Worm (Caenorhabditis elegans) whole organism, mixed stage, embryonic: ENCODE measurements around the gene swt-4.

Experiments
- ceh-39 ChIP-seq: fragments of 150-350 bp; optimal IDR thresholded peaks from 2 replicates; lab custom pipeline; 2014; ENCODE audit warnings: missing biosample characterization, missing genetic modification characterization
- ces-1 ChIP-seq: fragments of 150-350 bp; optimal IDR thresholded peaks from 2 replicates; lab custom pipeline; 2014; ENCODE audit warnings: missing biosample characterization, missing genetic modification reagents, missing genetic modification characterization
- elt-1 ChIP-seq: sonication (generic microtip); optimal IDR thresholded peaks from 2 replicates; lab custom pipeline; 2017; ENCODE audit warnings: missing genetic modification characterization, mild to moderate bottlenecking, missing compliant biosample characterization, antibody characterized with exemption, moderate library complexity, borderline replicate concordance; ENCODE audit not compliant: insufficient read depth
- elt-3 ChIP-seq: fragments of 150-350 bp; optimal IDR thresholded peaks from 2 replicates; lab custom pipeline; 2014; ENCODE audit warnings: missing biosample characterization, missing genetic modification characterization
- lin-13 ChIP-seq: fragments of 150-350 bp; optimal IDR thresholded peaks from 2 replicates; lab custom pipeline; 2014; ENCODE audit warnings: missing biosample characterization, missing genetic modification characterization
- nhr-12 ChIP-seq: fragments of 150-350 bp; optimal IDR thresholded peaks from 2 replicates; lab custom pipeline; 2014; ENCODE audit warnings: missing biosample characterization, missing genetic modification characterization
- nhr-28 ChIP-seq: fragments of 150-350 bp; optimal IDR thresholded peaks from 2 replicates; lab custom pipeline; 2014; ENCODE audit warnings: missing biosample characterization, missing genetic modification characterization
- snpc-4 ChIP-seq: fragments of 150-350 bp; optimal IDR thresholded peaks from 2 replicates; lab custom pipeline; 2014; ENCODE audit warnings: missing biosample characterization, missing genetic modification characterization
- sptf-1 ChIP-seq: sonication (generic microtip); optimal IDR thresholded peaks from 2 replicates; lab custom pipeline; 2017; ENCODE audit warnings: mild to moderate bottlenecking, missing genetic modification characterization, moderate library complexity, missing compliant biosample characterization
- unc-62 ChIP-seq: fragments of 150-350 bp; optimal IDR thresholded peaks from 2 replicates; lab custom pipeline; 2014; ENCODE audit warnings: missing biosample characterization, missing genetic modification reagents, missing genetic modification characterization

DNA sequence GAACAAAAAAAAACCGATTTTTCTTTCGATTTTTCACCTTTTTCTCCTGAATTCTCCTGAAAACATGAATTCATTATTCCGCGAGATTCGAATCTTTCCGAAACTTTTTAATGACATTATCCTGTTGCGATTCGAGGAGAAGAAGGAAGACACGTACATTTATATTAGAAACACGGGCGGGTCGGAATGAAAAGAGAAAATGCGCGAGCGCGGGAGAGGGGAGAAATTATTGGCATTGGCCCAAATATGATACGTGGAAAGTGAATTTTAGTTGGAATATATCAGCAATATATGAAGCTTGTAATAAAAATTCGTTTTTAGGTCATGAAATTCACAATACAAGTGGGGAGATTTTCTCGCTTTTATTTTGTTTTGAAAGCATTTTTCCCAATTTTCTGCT is 24.5 kb upstream of the swt-4 start:
- TF ChIP-seq ces-1 = no peak
- TF ChIP-seq nhr-12 (tag; lab: Kevin White, UChicago) = no peak
- TF ChIP-seq lin-13 (tag; lab: Kevin White, UChicago) = no peak
- no peak for TF ChIP-seq nhr-28 (tag; lab: Kevin White, UChicago)
- TF ChIP-seq elt-1 (tag; lab: Kevin White, UChicago) = no peak
- no peak for TF ChIP-seq elt-3 (tag; lab: Kevin White, UChicago)
- no peak for TF ChIP-seq unc-62 (GFP tag; lab: Kevin White, UChicago)
- TF ChIP-seq snpc-4 (tag; lab: Kevin White, UChicago) = no peak
- TF ChIP-seq ceh-39 = no peak
- TF ChIP-seq sptf-1 (tag; lab: Kevin White, UChicago) = no peak
